Worm (Caenorhabditis elegans) whole organism, L3 larva: ENCODE results near the gene clec-39.

Source experiments
- aly-2 ChIP-seq: fragments of 150-350 bp; optimal IDR thresholded peaks from 2 replicates; lab custom pipeline; 2014; ENCODE audit warnings: missing biosample characterization, missing genetic modification characterization
- ama-1 ChIP-seq: fragments of 150-350 bp; optimal IDR thresholded peaks from 2 replicates; lab custom pipeline; 2018
- ceh-16 ChIP-seq: sonication (generic microtip); optimal IDR thresholded peaks from 2 replicates; lab custom pipeline; 2017; ENCODE audit warnings: missing biosample characterization, missing genetic modification characterization
- ceh-28 ChIP-seq: fragments of 150-350 bp; optimal IDR thresholded peaks from 2 replicates; lab custom pipeline; 2014; ENCODE audit warnings: missing biosample characterization, missing genetic modification reagents, missing genetic modification characterization
- daf-12 ChIP-seq: fragments of 150-350 bp; optimal IDR thresholded peaks from 2 replicates; lab custom pipeline; 2014; ENCODE audit warnings: missing biosample characterization, missing genetic modification reagents, missing genetic modification characterization
- egl-27 ChIP-seq: sonication (generic microtip); optimal IDR thresholded peaks from 4 replicates; lab custom pipeline; 2017; ENCODE audit warnings: missing biosample characterization, missing genetic modification reagents, missing genetic modification characterization
- egl-5 ChIP-seq: fragments of 150-350 bp; optimal IDR thresholded peaks from 2 replicates; lab custom pipeline; 2017; ENCODE audit warnings: missing biosample characterization, missing genetic modification reagents, missing genetic modification characterization, inconsistent platforms
- elt-1 ChIP-seq: fragments of 150-350 bp; optimal IDR thresholded peaks from 2 replicates; lab custom pipeline; 2014; ENCODE audit warnings: missing biosample characterization, missing genetic modification characterization
- elt-2 ChIP-seq: sonication (generic microtip); optimal IDR thresholded peaks from 2 replicates; lab custom pipeline; 2016; ENCODE audit warnings: missing genetic modification reagents, mild to moderate bottlenecking, missing genetic modification characterization, missing compliant biosample characterization
- eor-1 ChIP-seq, 2 experiments: fragments of 150-350 bp; optimal IDR thresholded peaks; 2 replicates each; lab custom pipeline; 2014 to 2018; ENCODE audit warnings: missing biosample characterization in 2 of 2, missing genetic modification characterization in 2 of 2
- fkh-10 ChIP-seq: sonication (generic microtip); optimal IDR thresholded peaks from 2 replicates; lab custom pipeline; 2017; ENCODE audit warnings: missing biosample characterization, missing genetic modification reagents, missing genetic modification characterization
- fkh-2 ChIP-seq: fragments of 150-350 bp; optimal IDR thresholded peaks from 2 replicates; lab custom pipeline; 2014; ENCODE audit warnings: missing biosample characterization, missing genetic modification reagents, missing genetic modification characterization
- hmg-11 ChIP-seq: sonication (generic microtip); optimal IDR thresholded peaks from 2 replicates; lab custom pipeline; 2016; ENCODE audit warnings: missing genetic modification characterization, missing compliant biosample characterization
- jun-1 ChIP-seq: fragments of 150-350 bp; optimal IDR thresholded peaks from 2 replicates; lab custom pipeline; 2014; ENCODE audit warnings: missing biosample characterization, missing genetic modification reagents, missing genetic modification characterization
- lin-15B ChIP-seq: fragments of 150-350 bp; optimal IDR thresholded peaks from 2 replicates; lab custom pipeline; 2014; ENCODE audit warnings: missing biosample characterization, missing genetic modification characterization
- lsy-12 ChIP-seq: sonication (generic microtip); optimal IDR thresholded peaks from 2 replicates; lab custom pipeline; 2016; ENCODE audit warnings: mild to moderate bottlenecking, missing genetic modification characterization, missing compliant biosample characterization
- mdl-1 ChIP-seq: fragments of 150-350 bp; optimal IDR thresholded peaks from 2 replicates; lab custom pipeline; 2014; ENCODE audit warnings: missing biosample characterization, missing genetic modification characterization
- nfya-1 ChIP-seq: sonication (generic microtip); optimal IDR thresholded peaks from 2 replicates; lab custom pipeline; 2017; ENCODE audit warnings: missing genetic modification characterization, mild to moderate bottlenecking, missing compliant biosample characterization, antibody characterized with exemption, moderate library complexity; ENCODE audit not compliant: insufficient read depth
- nhr-12 ChIP-seq: fragments of 150-350 bp; optimal IDR thresholded peaks from 2 replicates; lab custom pipeline; 2014; ENCODE audit warnings: missing biosample characterization, missing genetic modification characterization
- nhr-237 ChIP-seq: fragments of 150-350 bp; optimal IDR thresholded peaks from 2 replicates; lab custom pipeline; 2014; ENCODE audit warnings: missing biosample characterization, missing genetic modification characterization
- nhr-28 ChIP-seq: fragments of 150-350 bp; optimal IDR thresholded peaks from 2 replicates; lab custom pipeline; 2014; ENCODE audit warnings: missing biosample characterization, missing genetic modification characterization
- nhr-43 ChIP-seq: sonication (generic microtip); optimal IDR thresholded peaks from 2 replicates; lab custom pipeline; 2016; ENCODE audit warnings: mild to moderate bottlenecking, missing genetic modification characterization, missing compliant biosample characterization; ENCODE audit not compliant: poor library complexity, severe bottlenecking
- nhr-76 ChIP-seq: fragments of 150-350 bp; sonication (generic microtip); optimal IDR thresholded peaks from 5 replicates; lab custom pipeline; 2014; ENCODE audit warnings: missing biosample characterization, missing genetic modification characterization
- pqm-1 ChIP-seq: fragments of 150-350 bp; optimal IDR thresholded peaks from 2 replicates; lab custom pipeline; 2017; ENCODE audit warnings: missing biosample characterization, missing genetic modification characterization, inconsistent platforms
- skn-1 ChIP-seq: fragments of 150-350 bp; optimal IDR thresholded peaks from 2 replicates; lab custom pipeline; 2014; ENCODE audit warnings: missing biosample characterization, missing genetic modification characterization
- snpc-4 ChIP-seq: fragments of 150-350 bp; optimal IDR thresholded peaks from 2 replicates; lab custom pipeline; 2014; ENCODE audit warnings: missing biosample characterization, missing genetic modification characterization
- unc-39 ChIP-seq: sonication (generic microtip); optimal IDR thresholded peaks from 4 replicates; lab custom pipeline; 2017; ENCODE audit warnings: missing biosample characterization, missing genetic modification characterization
- unc-62 ChIP-seq: fragments of 150-350 bp; sonication (generic microtip); optimal IDR thresholded peaks from 4 replicates; lab custom pipeline; 2014; ENCODE audit warnings: missing biosample characterization, missing genetic modification reagents, missing genetic modification characterization
- ztf-11 ChIP-seq: fragments of 150-350 bp; optimal IDR thresholded peaks from 2 replicates; lab custom pipeline; 2014; ENCODE audit warnings: missing biosample characterization, missing genetic modification characterization
- ztf-4 ChIP-seq: fragments of 150-350 bp; optimal IDR thresholded peaks from 2 replicates; lab custom pipeline; 2014; ENCODE audit warnings: missing biosample characterization, missing genetic modification characterization

Gene clec-39

DNA sequence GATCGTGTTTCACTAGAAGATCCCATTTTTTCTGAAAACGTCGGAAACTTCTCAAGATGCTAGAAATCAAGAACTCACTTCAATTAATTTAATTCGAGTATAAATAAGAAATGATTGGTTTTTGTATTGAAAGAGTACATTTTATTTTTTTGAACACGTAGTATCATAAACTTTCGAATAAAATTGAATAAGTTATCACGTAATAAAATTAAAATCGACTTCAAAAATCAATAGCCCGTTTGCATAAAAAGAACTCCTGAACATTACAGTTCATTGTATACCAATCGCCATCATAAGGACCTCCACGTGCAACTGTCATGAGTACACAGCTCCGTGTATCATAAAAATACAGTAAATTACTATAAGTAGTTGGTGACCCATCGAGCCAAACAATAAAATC lies 5.4 kb upstream of the clec-39 start, which contains the start of gene T25E12.16:
Gene T25E12.16 (minus strand): TSS at position 101 of the 400 bp plus-strand sequence.
- TF ChIP-seq elt-2 (tag; lab: Kevin White, UChicago) (no peak), eor-1 (tag; optimal IDR thresholded peaks at IDR 0.05; lab: Kevin White, UChicago) (no peak)

ce11 chrV:16735518-16735917 lies 3.5 kb upstream of the clec-39 start, which contains the start of the genes clec-38 and clec-34:
TSS of gene clec-38 (minus strand) at chrV:16735618.
TSS of gene clec-34 (plus strand) at chrV:16735765.
- TF ChIP-seq ceh-16, result no peak
- TF ChIP-seq daf-12, result no peak
- no peak for TF ChIP-seq egl-27 (tag; lab: Kevin White, UChicago)
- no peak for TF ChIP-seq lsy-12
- TF ChIP-seq unc-39 (tag; lab: Kevin White, UChicago), result no peak
- TF ChIP-seq egl-5, result no peak
- TF ChIP-seq unc-62 (GFP tag; lab: Kevin White, UChicago), result no peak
- TF ChIP-seq ztf-11, result no peak
- TF ChIP-seq elt-1, result no peak
- no peak for TF ChIP-seq aly-2 (tag; lab: Kevin White, UChicago)
- no peak for TF ChIP-seq snpc-4 (tag; lab: Kevin White, UChicago)
- no peak for TF ChIP-seq pqm-1 (tag; lab: Kevin White, UChicago)

DNA sequence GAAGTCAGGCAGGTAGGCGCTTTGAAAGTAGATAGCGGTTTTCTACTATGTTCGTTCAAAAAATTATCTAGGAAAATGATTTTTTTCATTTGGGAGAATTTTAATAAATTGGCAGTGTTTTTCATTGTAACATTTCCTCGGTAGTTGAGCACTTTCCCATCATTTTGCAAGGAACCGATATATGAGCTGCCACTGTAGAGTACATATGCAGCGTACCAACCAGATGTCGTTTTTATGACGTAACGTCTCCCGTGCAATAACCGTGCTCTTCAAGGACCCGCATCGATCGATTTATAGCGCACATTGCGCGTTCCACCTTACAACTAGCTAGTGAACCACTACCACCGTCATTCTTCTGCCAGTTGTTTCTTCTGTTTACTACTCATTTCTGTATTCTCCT lies 3.1 kb downstream of the clec-39 start, which contains the start of gene T25E12.6:
Gene T25E12.6 (plus strand): TSS at position 301 of the 400 bp plus-strand sequence.
- TF ChIP-seq nhr-237 (no peak), snpc-4 (tag; lab: Kevin White, UChicago) (no peak), mdl-1 (no peak), ztf-11 (no peak), lin-15B (tag; lab: Kevin White, UChicago) (no peak), nhr-28 (tag; lab: Kevin White, UChicago) (no peak), ama-1 (lab: Kevin White, UChicago) (no peak), ceh-28 (tag; lab: Kevin White, UChicago) (no peak)
- TF ChIP-seq, all 47 proteins: peak for 0

DNA sequence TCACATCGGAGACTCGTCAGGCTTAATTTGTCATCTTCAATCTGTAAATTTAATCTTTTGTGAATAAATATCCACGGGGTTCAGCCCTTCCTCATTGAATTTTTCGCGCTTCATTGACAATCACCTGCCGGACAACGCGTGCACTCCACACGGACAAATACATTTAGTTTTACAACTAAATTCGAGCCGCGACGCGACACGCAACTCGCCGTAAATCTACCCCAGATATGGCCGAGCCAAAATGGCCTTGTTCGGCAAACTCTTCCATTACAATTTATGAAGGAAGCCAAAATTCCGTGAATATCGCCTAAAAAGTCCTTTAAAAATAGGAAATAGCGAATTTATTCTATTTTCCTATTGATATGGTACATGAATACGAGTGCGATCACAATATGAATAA lies 5.7 kb downstream of the clec-39 start:
- TF ChIP-seq unc-39 (tag; lab: Kevin White, UChicago) (no peak), fkh-10 (GFP tag; lab: Kevin White, UChicago) (no peak), elt-2 (tag; lab: Kevin White, UChicago) (no peak), nhr-76 (tag; lab: Kevin White, UChicago) (no peak), skn-1 (tag; lab: Kevin White, UChicago) (no peak), nhr-43 (tag; lab: Kevin White, UChicago) (no peak), ztf-4 (tag; lab: Kevin White, UChicago) (no peak), hmg-11 (tag; lab: Kevin White, UChicago) (no peak), ama-1 (lab: Kevin White, UChicago) (no peak), ztf-11 (no peak), pqm-1 (tag; lab: Kevin White, UChicago) (no peak), nfya-1 (no peak), fkh-2 (no peak), snpc-4 (tag; lab: Kevin White, UChicago) (no peak), nhr-12 (tag; lab: Kevin White, UChicago) (no peak)
- TF ChIP-seq, all 47 proteins: peak for 0

ce11 chrV:16745214-16745613 lies 6.1 kb downstream of the clec-39 start:
- TF ChIP-seq unc-39 (tag; lab: Kevin White, UChicago) (no peak), lin-15B (tag; lab: Kevin White, UChicago) (no peak), eor-1 (tag; optimal IDR thresholded peaks at IDR 0.05; lab: Kevin White, UChicago) (no peak), unc-62 (GFP tag; lab: Kevin White, UChicago) (no peak), fkh-2 (no peak), nhr-76 (tag; lab: Kevin White, UChicago) (no peak), egl-5 (no peak), ztf-11 (no peak), ztf-4 (tag; lab: Kevin White, UChicago) (no peak), mdl-1 (no peak), jun-1 (tag; lab: Kevin White, UChicago) (no peak), nhr-28 (tag; lab: Kevin White, UChicago) (no peak), ceh-28 (tag; lab: Kevin White, UChicago) (no peak)
